Fruit fly (Drosophila melanogaster): ENCODE results near the gene Socs16D.
A peak's percentile ranks its signal among the peaks of the same experiment; 100 is the strongest.

Gene Socs16D

DNA sequence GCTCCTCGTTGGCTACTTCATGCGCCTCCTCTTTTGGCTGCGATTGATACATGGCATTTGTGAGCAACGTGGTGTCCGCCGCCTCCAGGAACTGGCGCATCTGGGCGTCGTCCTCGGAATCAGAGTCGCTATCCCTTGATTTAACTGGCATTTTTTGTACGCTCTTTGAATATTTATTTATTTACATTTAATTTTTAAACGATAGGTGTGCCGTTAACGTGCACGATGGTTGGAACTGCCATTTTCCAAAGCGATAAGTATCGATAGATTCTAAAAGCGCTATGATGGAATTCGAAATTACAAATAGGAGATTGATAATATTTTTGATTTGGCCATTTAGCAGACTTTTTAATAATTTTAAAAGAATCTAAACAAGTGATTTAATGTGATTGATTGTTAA, 25.1 kb upstream of the Socs16D start, which contains the start of gene CG32554 (continued):
- TF ChIP-seq H15 (GFP tag; IDR thresholded peaks at IDR 0.05) = no peak
- TF ChIP-seq Hr39 (optimal IDR thresholded peaks at IDR 0.05) = no peak
- no peak for TF ChIP-seq CG1647 (GFP tag; optimal IDR thresholded peaks at IDR 0.05)
- no peak for TF ChIP-seq B-H2 (GFP tag; optimal IDR thresholded peaks at IDR 0.05)
- TF ChIP-seq CG32532 (GFP tag; IDR thresholded peaks at IDR 0.05) = no peak
- TF ChIP-seq CG12391 (tag; optimal IDR thresholded peaks at IDR 0.05) = no peak
- TF ChIP-seq D19A (tag; optimal IDR thresholded peaks at IDR 0.05) = no peak
- TF ChIP-seq lbe (GFP tag; optimal IDR thresholded peaks at IDR 0.05) = peak; percentile 11
- no peak for TF ChIP-seq pnt (GFP tag; optimal IDR thresholded peaks at IDR 0.05)
- TF ChIP-seq MESR4 (GFP tag; optimal IDR thresholded peaks at IDR 0.05) = peak; percentile 18
- TF ChIP-seq Stat92E (GFP tag; optimal IDR thresholded peaks at IDR 0.05) = no peak
- TF ChIP-seq Pdp1 (GFP tag; optimal IDR thresholded peaks at IDR 0.05) = no peak
- no peak for TF ChIP-seq CG4820 (GFP tag; optimal IDR thresholded peaks at IDR 0.05)
- no peak for TF ChIP-seq dysf (GFP tag; IDR thresholded peaks at IDR 0.05)
- no peak for TF ChIP-seq dm (GFP tag; optimal IDR thresholded peaks at IDR 0.05)
- peak; percentile 81 for TF ChIP-seq CG14860 (GFP tag; IDR thresholded peaks at IDR 0.05; ENCODE audit: partially characterized antibody)
- no peak for TF ChIP-seq Hey (tag; optimal IDR thresholded peaks at IDR 0.05)
- no peak for TF ChIP-seq CG17802 (tag; optimal IDR thresholded peaks at IDR 0.05)
- no peak for TF ChIP-seq CG10366 (GFP tag; IDR thresholded peaks at IDR 0.05)
- no peak for TF ChIP-seq grau (tag; optimal IDR thresholded peaks at IDR 0.05)
- TF ChIP-seq Bdp1 (GFP tag; optimal IDR thresholded peaks at IDR 0.05) = no peak
- TF ChIP-seq gsb-n (tag; optimal IDR thresholded peaks at IDR 0.05) = no peak
- TF ChIP-seq abd-A (tag; optimal IDR thresholded peaks at IDR 0.05) = no peak
- no peak for TF ChIP-seq CG10543 (GFP tag; optimal IDR thresholded peaks at IDR 0.05)
- no peak for TF ChIP-seq CG2120 (GFP tag; optimal IDR thresholded peaks at IDR 0.05)
- TF ChIP-seq CG8478 (optimal IDR thresholded peaks at IDR 0.05) = no peak
- no peak for TF ChIP-seq corto (GFP tag; optimal IDR thresholded peaks at IDR 0.05)
- peak; percentile 5 for TF ChIP-seq Sin3A (optimal IDR thresholded peaks at IDR 0.05)
- TF ChIP-seq GATAe (GFP tag; conservative IDR thresholded peaks at IDR 0.05) = no peak
- no peak for TF ChIP-seq cas (GFP tag; IDR thresholded peaks at IDR 0.05)
- TF ChIP-seq CG9215 (GFP tag; IDR thresholded peaks at IDR 0.05) = no peak
- TF ChIP-seq CG6791 (GFP tag; IDR thresholded peaks at IDR 0.05; ENCODE audit: partially characterized antibody) = peak; percentile 90
- TF ChIP-seq CG15479 (GFP tag; optimal IDR thresholded peaks at IDR 0.05) = no peak
- TF ChIP-seq bcd (GFP tag; optimal IDR thresholded peaks at IDR 0.05) = no peak
- no peak for TF ChIP-seq kah (GFP tag; optimal IDR thresholded peaks at IDR 0.05)
- TF ChIP-seq stwl (tag; optimal IDR thresholded peaks at IDR 0.05) = peak; percentile 5
- TF ChIP-seq pum (GFP tag; optimal IDR thresholded peaks at IDR 0.05) = no peak
- TF ChIP-seq CrebB (tag; optimal IDR thresholded peaks at IDR 0.05) = no peak
- no peak for TF ChIP-seq CG17912 (GFP tag; optimal IDR thresholded peaks at IDR 0.05)
- TF ChIP-seq mld (GFP tag; IDR thresholded peaks at IDR 0.05; ENCODE audit: partially characterized antibody) = peak; percentile 78; the same call in 2 of the 3 replicates
- no peak for TF ChIP-seq ken (GFP tag; IDR thresholded peaks at IDR 0.05)
- no peak for TF ChIP-seq CG2202 (tag; optimal IDR thresholded peaks at IDR 0.05)
- TF ChIP-seq CG1602 (GFP tag; optimal IDR thresholded peaks at IDR 0.05) = no peak
- no peak for TF ChIP-seq CG9932 (GFP tag; IDR thresholded peaks at IDR 0.05)
- no peak for TF ChIP-seq nerfin-1 (tag; optimal IDR thresholded peaks at IDR 0.05)
- no peak for TF ChIP-seq Oaz (GFP tag; IDR thresholded peaks at IDR 0.05)
- no peak for TF ChIP-seq CG3726 (GFP tag; IDR thresholded peaks at IDR 0.05)
- TF ChIP-seq CG8388 (GFP tag; optimal IDR thresholded peaks at IDR 0.05) = no peak
- no peak for TF ChIP-seq cad (GFP tag; optimal IDR thresholded peaks at IDR 0.05)
- TF ChIP-seq CG7372 (GFP tag; IDR thresholded peaks at IDR 0.05) = no peak
- TF ChIP-seq slou (GFP tag; optimal IDR thresholded peaks at IDR 0.05) = no peak
- TF ChIP-seq CG15514 (GFP tag; optimal IDR thresholded peaks at IDR 0.05) = peak; percentile 48
- no peak for TF ChIP-seq seq (GFP tag; IDR thresholded peaks at IDR 0.05)
